Worm (Caenorhabditis elegans) whole organism, L3 larva: Measurements from ENCODE around the gene evl-14.

ENCODE experiments used
- R02D3.7 ChIP-seq: fragments of 150-350 bp; optimal IDR thresholded peaks from 2 replicates; lab custom pipeline; 2014; ENCODE audit warnings: missing biosample characterization, missing genetic modification characterization
- ZK546.5 ChIP-seq: sonication (generic microtip); optimal IDR thresholded peaks from 2 replicates; lab custom pipeline; 2017; ENCODE audit warnings: missing biosample characterization, missing genetic modification characterization
- aly-2 ChIP-seq: fragments of 150-350 bp; optimal IDR thresholded peaks from 2 replicates; lab custom pipeline; 2014; ENCODE audit warnings: missing biosample characterization, missing genetic modification characterization
- ama-1 ChIP-seq: fragments of 150-350 bp; optimal IDR thresholded peaks from 2 replicates; lab custom pipeline; 2018
- ceh-16 ChIP-seq: sonication (generic microtip); optimal IDR thresholded peaks from 2 replicates; lab custom pipeline; 2017; ENCODE audit warnings: missing biosample characterization, missing genetic modification characterization
- ceh-28 ChIP-seq: fragments of 150-350 bp; optimal IDR thresholded peaks from 2 replicates; lab custom pipeline; 2014; ENCODE audit warnings: missing biosample characterization, missing genetic modification reagents, missing genetic modification characterization
- ceh-82 ChIP-seq: fragments of 150-350 bp; optimal IDR thresholded peaks from 2 replicates; lab custom pipeline; 2014; ENCODE audit warnings: missing biosample characterization, missing genetic modification characterization
- ceh-9 ChIP-seq: sonication (generic microtip); optimal IDR thresholded peaks from 2 replicates; lab custom pipeline; 2018; ENCODE audit warnings: missing biosample characterization, missing genetic modification characterization
- daf-12 ChIP-seq: fragments of 150-350 bp; optimal IDR thresholded peaks from 2 replicates; lab custom pipeline; 2014; ENCODE audit warnings: missing biosample characterization, missing genetic modification reagents, missing genetic modification characterization
- egl-27 ChIP-seq: sonication (generic microtip); optimal IDR thresholded peaks from 4 replicates; lab custom pipeline; 2017; ENCODE audit warnings: missing biosample characterization, missing genetic modification reagents, missing genetic modification characterization
- egl-5 ChIP-seq: fragments of 150-350 bp; optimal IDR thresholded peaks from 2 replicates; lab custom pipeline; 2017; ENCODE audit warnings: missing biosample characterization, missing genetic modification reagents, missing genetic modification characterization, inconsistent platforms
- elt-1 ChIP-seq: fragments of 150-350 bp; optimal IDR thresholded peaks from 2 replicates; lab custom pipeline; 2014; ENCODE audit warnings: missing biosample characterization, missing genetic modification characterization
- elt-2 ChIP-seq: sonication (generic microtip); optimal IDR thresholded peaks from 2 replicates; lab custom pipeline; 2016; ENCODE audit warnings: missing genetic modification reagents, mild to moderate bottlenecking, missing genetic modification characterization, missing compliant biosample characterization
- elt-3 ChIP-seq, 3 experiments: fragments of 150-350 bp in 1 of 3; sonication (generic microtip) in 2 of 3; optimal IDR thresholded peaks; 2 replicates in 2 of 3; 4 replicates in 1 of 3; lab custom pipeline; 2014 to 2017; ENCODE audit warnings: missing biosample characterization in 3 of 3, missing genetic modification characterization in 3 of 3
- eor-1 ChIP-seq, 2 experiments: fragments of 150-350 bp; optimal IDR thresholded peaks; 2 replicates each; lab custom pipeline; 2014 to 2018; ENCODE audit warnings: missing biosample characterization in 2 of 2, missing genetic modification characterization in 2 of 2
- fkh-10 ChIP-seq: sonication (generic microtip); optimal IDR thresholded peaks from 2 replicates; lab custom pipeline; 2017; ENCODE audit warnings: missing biosample characterization, missing genetic modification reagents, missing genetic modification characterization
- fkh-2 ChIP-seq: fragments of 150-350 bp; optimal IDR thresholded peaks from 2 replicates; lab custom pipeline; 2014; ENCODE audit warnings: missing biosample characterization, missing genetic modification reagents, missing genetic modification characterization
- fos-1 ChIP-seq: fragments of 150-350 bp; optimal IDR thresholded peaks from 2 replicates; lab custom pipeline; 2014; ENCODE audit warnings: missing biosample characterization, missing genetic modification characterization
- hmg-11 ChIP-seq: sonication (generic microtip); optimal IDR thresholded peaks from 2 replicates; lab custom pipeline; 2016; ENCODE audit warnings: missing genetic modification characterization, missing compliant biosample characterization
- jun-1 ChIP-seq: fragments of 150-350 bp; optimal IDR thresholded peaks from 2 replicates; lab custom pipeline; 2014; ENCODE audit warnings: missing biosample characterization, missing genetic modification reagents, missing genetic modification characterization
- lin-15B ChIP-seq: fragments of 150-350 bp; optimal IDR thresholded peaks from 2 replicates; lab custom pipeline; 2014; ENCODE audit warnings: missing biosample characterization, missing genetic modification characterization
- lin-39 ChIP-seq: fragments of 150-350 bp; optimal IDR thresholded peaks from 2 replicates; lab custom pipeline; 2018; ENCODE audit warnings: missing biosample characterization, missing genetic modification reagents, missing genetic modification characterization
- lsy-12 ChIP-seq: sonication (generic microtip); optimal IDR thresholded peaks from 2 replicates; lab custom pipeline; 2016; ENCODE audit warnings: mild to moderate bottlenecking, missing genetic modification characterization, missing compliant biosample characterization
- mdl-1 ChIP-seq: fragments of 150-350 bp; optimal IDR thresholded peaks from 2 replicates; lab custom pipeline; 2014; ENCODE audit warnings: missing biosample characterization, missing genetic modification characterization
- mml-1 ChIP-seq: fragments of 150-350 bp; sonication (generic microtip); optimal IDR thresholded peaks from 3 replicates; lab custom pipeline; 2014; ENCODE audit warnings: missing biosample characterization, missing genetic modification characterization
- nfya-1 ChIP-seq: sonication (generic microtip); optimal IDR thresholded peaks from 2 replicates; lab custom pipeline; 2017; ENCODE audit warnings: missing genetic modification characterization, mild to moderate bottlenecking, missing compliant biosample characterization, antibody characterized with exemption, moderate library complexity; ENCODE audit not compliant: insufficient read depth
- nhr-11 ChIP-seq: fragments of 150-350 bp; optimal IDR thresholded peaks from 2 replicates; lab custom pipeline; 2014; ENCODE audit warnings: missing biosample characterization, missing genetic modification characterization
- nhr-12 ChIP-seq: fragments of 150-350 bp; optimal IDR thresholded peaks from 2 replicates; lab custom pipeline; 2014; ENCODE audit warnings: missing biosample characterization, missing genetic modification characterization
- nhr-23 ChIP-seq: fragments of 150-350 bp; optimal IDR thresholded peaks from 2 replicates; lab custom pipeline; 2014; ENCODE audit warnings: missing biosample characterization, missing genetic modification reagents, missing genetic modification characterization
- nhr-237 ChIP-seq: fragments of 150-350 bp; optimal IDR thresholded peaks from 2 replicates; lab custom pipeline; 2014; ENCODE audit warnings: missing biosample characterization, missing genetic modification characterization
- nhr-25 ChIP-seq: sonication (generic microtip); optimal IDR thresholded peaks from 2 replicates; lab custom pipeline; 2017; ENCODE audit warnings: missing biosample characterization, missing genetic modification characterization
- nhr-28 ChIP-seq: fragments of 150-350 bp; optimal IDR thresholded peaks from 2 replicates; lab custom pipeline; 2014; ENCODE audit warnings: missing biosample characterization, missing genetic modification characterization
- nhr-43 ChIP-seq: sonication (generic microtip); optimal IDR thresholded peaks from 2 replicates; lab custom pipeline; 2016; ENCODE audit warnings: mild to moderate bottlenecking, missing genetic modification characterization, missing compliant biosample characterization; ENCODE audit not compliant: poor library complexity, severe bottlenecking
- nhr-67 ChIP-seq: fragments of 150-350 bp; optimal IDR thresholded peaks from 2 replicates; lab custom pipeline; 2014; ENCODE audit warnings: missing biosample characterization, missing genetic modification characterization
- nhr-76 ChIP-seq: fragments of 150-350 bp; sonication (generic microtip); optimal IDR thresholded peaks from 5 replicates; lab custom pipeline; 2014; ENCODE audit warnings: missing biosample characterization, missing genetic modification characterization
- nhr-77 ChIP-seq: fragments of 150-350 bp; optimal IDR thresholded peaks from 2 replicates; lab custom pipeline; 2014; ENCODE audit warnings: missing biosample characterization, missing genetic modification characterization
- pha-4 ChIP-seq: fragments of 150-350 bp; optimal IDR thresholded peaks from 2 replicates; lab custom pipeline; 2014; ENCODE audit warnings: missing biosample characterization, missing genetic modification reagents, missing genetic modification characterization
- pqm-1 ChIP-seq: fragments of 150-350 bp; optimal IDR thresholded peaks from 2 replicates; lab custom pipeline; 2017; ENCODE audit warnings: missing biosample characterization, missing genetic modification characterization, inconsistent platforms
- sea-2 ChIP-seq: fragments of 150-350 bp; sonication (generic microtip); optimal IDR thresholded peaks from 4 replicates; lab custom pipeline; 2014; ENCODE audit warnings: missing biosample characterization, missing genetic modification reagents, missing genetic modification characterization
- skn-1 ChIP-seq: fragments of 150-350 bp; optimal IDR thresholded peaks from 2 replicates; lab custom pipeline; 2014; ENCODE audit warnings: missing biosample characterization, missing genetic modification characterization
- snpc-4 ChIP-seq: fragments of 150-350 bp; optimal IDR thresholded peaks from 2 replicates; lab custom pipeline; 2014; ENCODE audit warnings: missing biosample characterization, missing genetic modification characterization
- tbx-2 ChIP-seq: sonication (generic microtip); optimal IDR thresholded peaks from 2 replicates; lab custom pipeline; 2016; ENCODE audit warnings: mild to moderate bottlenecking, missing genetic modification characterization, missing compliant biosample characterization
- unc-39 ChIP-seq: sonication (generic microtip); optimal IDR thresholded peaks from 4 replicates; lab custom pipeline; 2017; ENCODE audit warnings: missing biosample characterization, missing genetic modification characterization
- unc-62 ChIP-seq: fragments of 150-350 bp; sonication (generic microtip); optimal IDR thresholded peaks from 4 replicates; lab custom pipeline; 2014; ENCODE audit warnings: missing biosample characterization, missing genetic modification reagents, missing genetic modification characterization
- zag-1 ChIP-seq: fragments of 150-350 bp; optimal IDR thresholded peaks from 2 replicates; lab custom pipeline; 2014; ENCODE audit warnings: missing biosample characterization, missing genetic modification characterization
- ztf-11 ChIP-seq: fragments of 150-350 bp; optimal IDR thresholded peaks from 2 replicates; lab custom pipeline; 2014; ENCODE audit warnings: missing biosample characterization, missing genetic modification characterization
- ztf-4 ChIP-seq: fragments of 150-350 bp; optimal IDR thresholded peaks from 2 replicates; lab custom pipeline; 2014; ENCODE audit warnings: missing biosample characterization, missing genetic modification characterization

The evl-14 gene

DNA sequence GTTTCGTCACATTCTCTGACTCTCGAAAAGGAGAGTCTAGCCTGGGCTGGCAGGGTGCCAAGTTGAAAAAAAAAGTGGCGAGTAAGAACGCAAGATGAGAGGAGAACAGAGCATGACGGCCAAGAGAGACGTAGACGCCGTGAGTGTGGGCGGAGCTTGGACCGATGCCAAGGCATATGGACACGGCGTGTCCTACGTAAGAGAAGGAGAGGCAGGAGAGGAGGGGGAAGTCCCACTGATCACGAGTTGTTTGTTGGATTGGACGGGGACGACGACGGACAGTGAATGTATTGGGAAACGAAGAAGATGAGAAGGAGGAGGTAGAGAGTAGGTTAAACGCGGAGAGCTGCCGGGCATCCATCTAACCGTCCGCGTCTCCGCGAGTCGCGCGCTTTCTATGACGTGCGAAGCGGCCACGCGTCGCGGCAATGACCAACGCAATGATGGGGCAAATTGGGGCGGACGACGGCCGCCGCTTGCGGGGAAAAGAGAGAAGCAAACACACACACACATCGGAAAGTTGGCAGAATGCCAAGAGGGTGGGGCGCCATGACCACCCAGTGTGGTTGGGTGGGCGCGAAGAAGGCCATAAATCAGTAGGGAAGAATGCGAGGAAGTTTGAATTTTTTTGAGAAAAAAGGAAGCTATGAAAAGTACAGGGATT is 30.8 kb downstream of the evl-14 start (continued):
- TF ChIP-seq nhr-25 (tag; lab: Kevin White, UChicago) = peak; percentile 99

ce11 chrIII:4280215-4281173 is 32.4 kb downstream of the evl-14 start, which contains the start of gene sup-26:
Gene sup-26 (minus strand): TSS chrIII:4280224.
- TF ChIP-seq hmg-11 (tag; lab: Kevin White, UChicago) (no peak), pqm-1 (tag; lab: Kevin White, UChicago) (no peak), ZK546.5 (tag; lab: Kevin White, UChicago) (no peak), eor-1 (tag; optimal IDR thresholded peaks at IDR 0.05; lab: Kevin White, UChicago) (no peak), tbx-2 (tag; lab: Kevin White, UChicago) (no peak), ama-1 (peak; percentile 7), pha-4 (peak; percentile 38), nhr-77 (no peak), lin-15B (tag; lab: Kevin White, UChicago) (no peak), fkh-2 (tag; lab: Kevin White, UChicago) (no peak), unc-39 (tag; lab: Kevin White, UChicago) (no peak), nhr-237 (tag; lab: Kevin White, UChicago) (no peak), ceh-16 (tag; lab: Kevin White, UChicago) (no peak), egl-5 (tag; lab: Kevin White, UChicago) (no peak), elt-2 (tag; lab: Kevin White, UChicago) (no peak), nhr-11 (no peak), nhr-76 (no peak), lsy-12 (tag; lab: Kevin White, UChicago) (no peak), nhr-67 (tag; lab: Kevin White, UChicago) (no peak), mdl-1 (tag; lab: Kevin White, UChicago) (peak; percentile 2), zag-1 (tag; lab: Kevin White, UChicago) (no peak), egl-27 (tag; lab: Kevin White, UChicago) (no peak), fos-1 (tag; lab: Kevin White, UChicago) (no peak), sea-2 (GFP tag; lab: Kevin White, UChicago) (no peak), mml-1 (tag; lab: Kevin White, UChicago) (no peak), aly-2 (no peak), elt-1 (no peak), nfya-1 (tag; lab: Kevin White, UChicago) (no peak), ceh-28 (no peak), ztf-4 (tag; lab: Kevin White, UChicago) (no peak), ztf-11 (tag; lab: Kevin White, UChicago) (no peak), R02D3.7 (tag; lab: Kevin White, UChicago) (no peak), unc-62 (GFP tag; lab: Kevin White, UChicago) (no peak), fkh-10 (no peak), daf-12 (no peak), ceh-9 (tag; lab: Kevin White, UChicago) (no peak), nhr-25 (tag; lab: Kevin White, UChicago) (peak; percentile 41), nhr-43 (tag; lab: Kevin White, UChicago) (no peak), nhr-28 (tag; lab: Kevin White, UChicago) (no peak), nhr-23 (tag; lab: Kevin White, UChicago) (peak; percentile 44), elt-3 (tag; optimal IDR thresholded peaks at IDR 0.05; lab: Kevin White, UChicago) (peak in 1 of 3 experiments; percentile 45), jun-1 (tag; lab: Kevin White, UChicago) (no peak), nhr-12 (tag; lab: Kevin White, UChicago) (no peak), lin-39 (peak; percentile 23), ceh-82 (tag; lab: Kevin White, UChicago) (no peak), snpc-4 (tag; lab: Kevin White, UChicago) (no peak), skn-1 (tag; lab: Kevin White, UChicago) (no peak)
